Worm (Caenorhabditis elegans) whole organism, L4 larva: ENCODE measurements around the gene F20C5.6.
A peak's percentile ranks its signal among the peaks of the same experiment; 100 is the strongest.

ENCODE experiments used
- F26F4.8 ChIP-seq: fragments of 200-800 bp; sonication (Bioruptor generic); conservative IDR thresholded peaks from 2 replicates; pipeline ENCODE4 v1.3.6; 2022; ENCODE audit warnings: missing genetic modification characterization, missing compliant biosample characterization
- R02D3.7 ChIP-seq: fragments of 150-350 bp; sonication (generic microtip); optimal IDR thresholded peaks from 3 replicates; lab custom pipeline; 2014; ENCODE audit warnings: missing biosample characterization, missing genetic modification characterization
- Y105C5A.15 ChIP-seq: fragments of 200-800 bp; sonication (Bioruptor generic); IDR thresholded peaks from 2 replicates; pipeline ENCODE4 v1.3.6; 2022; ENCODE audit warnings: missing genetic modification characterization, missing compliant biosample characterization
- ZK337.2 ChIP-seq: fragments of 200-800 bp; sonication (Bioruptor generic); IDR thresholded peaks from 2 replicates; pipeline ENCODE4 v1.3.6; 2022; ENCODE audit warnings: missing genetic modification reagents, missing genetic modification characterization, missing compliant biosample characterization
- ceh-20 ChIP-seq: fragments of 200-800 bp; sonication (Bioruptor generic); IDR thresholded peaks from 2 replicates; pipeline ENCODE4 v1.3.6; 2022; ENCODE audit warnings: missing genetic modification reagents, missing genetic modification characterization, missing compliant biosample characterization
- ceh-28 ChIP-seq: fragments of 150-350 bp; optimal IDR thresholded peaks from 2 replicates; lab custom pipeline; 2014; ENCODE audit warnings: missing biosample characterization, missing genetic modification reagents, missing genetic modification characterization
- ceh-44 ChIP-seq: fragments of 200-800 bp; sonication (Bioruptor generic); IDR thresholded peaks from 2 replicates; pipeline ENCODE4 v1.3.6; 2022; ENCODE audit warnings: missing genetic modification reagents, missing genetic modification characterization, missing compliant biosample characterization
- ceh-82 ChIP-seq: sonication (generic microtip); optimal IDR thresholded peaks from 2 replicates; lab custom pipeline; 2017; ENCODE audit warnings: missing biosample characterization, missing genetic modification characterization
- daf-12 ChIP-seq: fragments of 150-350 bp; optimal IDR thresholded peaks from 2 replicates; lab custom pipeline; 2014; ENCODE audit warnings: missing biosample characterization, missing genetic modification reagents, missing genetic modification characterization
- daf-16 ChIP-seq, 3 experiments: sonication (generic microtip); optimal IDR thresholded peaks; 2 replicates each; lab custom pipeline; 2016 to 2017; ENCODE audit warnings: missing genetic modification characterization in 3 of 3, missing genetic modification reagents in 3 of 3, mild to moderate bottlenecking in 2 of 3, missing compliant biosample characterization in 2 of 3, missing biosample characterization in 1 of 3, moderate library complexity in 1 of 3
- daf-8 ChIP-seq: fragments of 200-800 bp; sonication (Bioruptor generic); IDR thresholded peaks from 2 replicates; pipeline ENCODE4 v1.3.6; 2022; ENCODE audit warnings: missing genetic modification characterization, missing compliant biosample characterization
- fkh-10 ChIP-seq: fragments of 150-350 bp; optimal IDR thresholded peaks from 2 replicates; lab custom pipeline; 2014; ENCODE audit warnings: missing biosample characterization, missing genetic modification reagents, missing genetic modification characterization
- hlh-30 ChIP-seq: sonication (generic microtip); optimal IDR thresholded peaks from 2 replicates; lab custom pipeline; 2017; ENCODE audit warnings: antibody characterized with exemption, mild to moderate bottlenecking, missing genetic modification characterization, missing compliant biosample characterization; ENCODE audit not compliant: insufficient read depth
- jun-1 ChIP-seq: fragments of 150-350 bp; optimal IDR thresholded peaks from 2 replicates; lab custom pipeline; 2014; ENCODE audit warnings: missing biosample characterization, missing genetic modification reagents, missing genetic modification characterization
- lim-7 ChIP-seq: fragments of 200-800 bp; sonication (Bioruptor generic); IDR thresholded peaks from 2 replicates; pipeline ENCODE4 v1.3.6; 2022; ENCODE audit warnings: missing genetic modification characterization, missing compliant biosample characterization
- lin-13 ChIP-seq: fragments of 150-350 bp; optimal IDR thresholded peaks from 2 replicates; lab custom pipeline; 2014; ENCODE audit warnings: missing biosample characterization, missing genetic modification reagents, missing genetic modification characterization
- lir-3 ChIP-seq: sonication (generic microtip); optimal IDR thresholded peaks from 2 replicates; lab custom pipeline; 2016; ENCODE audit warnings: mild to moderate bottlenecking, missing genetic modification characterization, missing compliant biosample characterization
- lsy-2 ChIP-seq, 2 experiments: fragments of 150-350 bp in 1 of 2; sonication (generic microtip) in 1 of 2; optimal IDR thresholded peaks; 2 replicates each; lab custom pipeline; 2014 to 2017; ENCODE audit warnings: missing biosample characterization in 2 of 2, missing genetic modification characterization in 2 of 2
- madf-5 ChIP-seq, 2 experiments: fragments of 200-800 bp; sonication (Bioruptor generic); IDR thresholded peaks; 2 replicates each; pipeline ENCODE4 v1.3.6; 2022; ENCODE audit warnings: missing compliant biosample characterization in 2 of 2, missing genetic modification characterization in 2 of 2
- mes-2 ChIP-seq: sonication (generic microtip); optimal IDR thresholded peaks from 2 replicates; lab custom pipeline; 2016; ENCODE audit warnings: missing genotype, mild to moderate bottlenecking, missing genetic modification characterization, missing compliant biosample characterization; ENCODE audit not compliant: poor library complexity, severe bottlenecking
- nhr-25 ChIP-seq: sonication (generic microtip); optimal IDR thresholded peaks from 2 replicates; lab custom pipeline; 2017; ENCODE audit warnings: missing genetic modification characterization, mild to moderate bottlenecking, missing compliant biosample characterization, antibody characterized with exemption, moderate library complexity, borderline replicate concordance; ENCODE audit not compliant: insufficient read depth
- nhr-28 ChIP-seq: fragments of 150-350 bp; optimal IDR thresholded peaks from 2 replicates; lab custom pipeline; 2014; ENCODE audit warnings: missing biosample characterization, missing genetic modification characterization
- nhr-41 ChIP-seq: fragments of 200-800 bp; sonication (Bioruptor generic); IDR thresholded peaks from 2 replicates; pipeline ENCODE4 v1.3.6; 2022; ENCODE audit warnings: missing genetic modification reagents, missing genetic modification characterization, missing compliant biosample characterization
- nhr-6 ChIP-seq: fragments of 150-350 bp; optimal IDR thresholded peaks from 2 replicates; lab custom pipeline; 2014; ENCODE audit warnings: missing biosample characterization, missing genetic modification characterization
- rbr-2 ChIP-seq: sonication (generic microtip); optimal IDR thresholded peaks from 2 replicates; lab custom pipeline; 2016; ENCODE audit warnings: missing genotype, missing genetic modification characterization, missing compliant biosample characterization
- saeg-2 ChIP-seq: fragments of 200-800 bp; sonication (Bioruptor generic); IDR thresholded peaks from 2 replicates; pipeline ENCODE4 v1.3.6; 2022; ENCODE audit warnings: missing genetic modification reagents, missing genetic modification characterization, missing compliant biosample characterization
- sdz-12 ChIP-seq: fragments of 200-800 bp; sonication (Bioruptor generic); optimal IDR thresholded peaks from 2 replicates; lab custom pipeline; 2018; ENCODE audit warnings: mild to moderate bottlenecking, missing genetic modification characterization, missing compliant biosample characterization
- set-16 ChIP-seq: fragments of 200-800 bp; sonication (Bioruptor generic); IDR thresholded peaks from 2 replicates; pipeline ENCODE4 v1.3.6; 2022; ENCODE audit warnings: missing genetic modification reagents, missing genetic modification characterization, missing compliant biosample characterization
- snpc-1.2 ChIP-seq: fragments of 200-800 bp; sonication (Bioruptor generic); IDR thresholded peaks from 2 replicates; pipeline ENCODE4 v1.3.6; 2022; ENCODE audit warnings: missing genetic modification reagents, missing genetic modification characterization, missing compliant biosample characterization
- snpc-4 ChIP-seq: fragments of 150-350 bp; optimal IDR thresholded peaks from 2 replicates; lab custom pipeline; 2014; ENCODE audit warnings: missing biosample characterization, missing genetic modification characterization
- unc-62 ChIP-seq, 3 experiments: fragments of 150-350 bp in 1 of 3; sonication (generic microtip); optimal IDR thresholded peaks in 2 of 3; peaks in 1 of 3; 1 replicate in 1 of 3; 2 replicates in 2 of 3; lab custom pipeline; 2014 to 2017; ENCODE audit warnings: missing biosample characterization in 3 of 3, missing genetic modification characterization in 3 of 3, missing genetic modification reagents in 3 of 3, missing genotype in 1 of 3
- ztf-11 ChIP-seq: fragments of 150-350 bp; optimal IDR thresholded peaks from 2 replicates; lab custom pipeline; 2014; ENCODE audit warnings: missing biosample characterization, missing genetic modification characterization

Gene F20C5.6

DNA sequence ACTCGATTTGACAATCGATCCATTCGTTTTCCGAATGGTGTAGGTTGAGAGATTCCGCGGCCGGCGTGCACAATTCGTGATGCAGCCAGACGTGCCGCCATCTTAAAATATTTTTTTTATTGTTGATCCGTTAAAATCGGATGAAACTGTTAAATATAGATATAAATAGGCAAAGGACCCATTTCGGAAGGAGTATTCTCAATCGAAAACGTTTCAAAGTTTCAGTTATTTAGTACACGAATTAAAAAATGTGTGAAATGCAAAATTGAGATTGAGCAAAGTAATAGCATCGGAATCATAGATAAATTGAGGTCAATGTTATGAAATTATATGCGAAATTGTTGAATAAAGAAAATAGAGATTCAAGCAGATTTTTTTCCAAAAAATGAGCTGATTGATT lies 33.1 kb downstream of the F20C5.6 start, which contains the start of gene mrps-33:
mrps-33 (minus strand) TSS at position 101 of the 400 bp plus-strand sequence.
- TF ChIP-seq nhr-6 (tag; lab: Kevin White, UChicago) (no peak), mes-2 (no peak), saeg-2 (GFP tag; lab: Robert Waterston, UW) (no peak), lsy-2 (tag; optimal IDR thresholded peaks at IDR 0.05; lab: Kevin White, UChicago) (no peak), ztf-11 (no peak), ceh-20 (GFP tag; lab: Robert Waterston, UW) (no peak), ceh-82 (tag; lab: Kevin White, UChicago) (no peak), fkh-10 (GFP tag; lab: Kevin White, UChicago) (no peak), nhr-25 (tag; lab: Kevin White, UChicago) (no peak), lin-13 (GFP tag; lab: Kevin White, UChicago) (no peak), ceh-44 (GFP tag; lab: Robert Waterston, UW) (no peak), R02D3.7 (no peak)

DNA sequence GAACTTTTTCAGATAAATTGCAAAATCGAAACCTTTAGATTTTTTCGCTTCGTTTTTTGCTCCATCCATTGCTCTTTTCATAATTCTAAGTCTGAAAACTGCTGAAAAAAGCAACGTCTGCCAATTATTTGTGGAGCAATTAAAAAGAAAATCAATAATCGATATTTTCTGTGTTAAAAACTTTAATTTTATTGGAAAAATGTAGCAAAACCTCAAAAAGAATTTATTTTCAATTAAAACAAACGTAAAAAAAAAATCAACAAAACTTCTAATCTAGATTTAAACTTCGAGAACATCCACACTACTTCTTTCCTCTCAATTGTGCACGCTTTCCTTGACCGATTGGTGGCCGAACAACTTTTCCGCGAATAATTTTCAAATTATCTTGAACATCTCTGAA lies 33.7 kb downstream of the F20C5.6 start, which contains the start of gene F21D5.5:
F21D5.5 (minus strand) TSS at position 101 of the 400 bp plus-strand sequence.
- TF ChIP-seq ceh-28 (tag; lab: Kevin White, UChicago) (peak; percentile 24), daf-12 (tag; lab: Kevin White, UChicago) (no peak), unc-62 (GFP tag; optimal IDR thresholded peaks at IDR 0.05 in 1 of 2; lab: Kevin White, UChicago) (no peak), unc-62 (tag; optimal IDR thresholded peaks at IDR 0.05; lab: Kevin White, UChicago) (no peak), jun-1 (tag; lab: Kevin White, UChicago) (no peak), sdz-12 (GFP tag; lab: Kevin White, UChicago) (no peak)

DNA sequence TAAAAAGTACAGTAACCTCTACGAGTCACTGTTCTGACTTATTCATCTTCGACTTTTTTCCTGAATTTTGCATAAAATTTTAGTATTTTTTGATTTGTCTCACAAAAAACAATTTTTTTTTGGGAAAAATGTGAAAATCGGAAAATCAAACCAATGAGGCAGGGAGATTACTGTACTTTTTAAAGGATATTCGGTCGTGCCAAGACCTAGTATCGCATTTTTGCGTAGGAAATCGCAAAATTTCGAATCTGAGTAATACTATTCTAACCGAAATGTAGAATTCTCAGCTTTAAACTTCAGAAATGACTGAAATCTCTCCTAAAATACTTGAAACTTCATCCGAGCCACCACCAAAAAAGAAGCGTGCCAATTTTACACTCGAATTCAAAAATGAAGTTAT lies 35.2 kb downstream of the F20C5.6 start, which contains the start of gene F21D5.4:
F21D5.4 (plus strand) TSS at position 301 of the 400 bp plus-strand sequence.
- no peak for TF ChIP-seq sdz-12 (GFP tag; lab: Kevin White, UChicago)

DNA sequence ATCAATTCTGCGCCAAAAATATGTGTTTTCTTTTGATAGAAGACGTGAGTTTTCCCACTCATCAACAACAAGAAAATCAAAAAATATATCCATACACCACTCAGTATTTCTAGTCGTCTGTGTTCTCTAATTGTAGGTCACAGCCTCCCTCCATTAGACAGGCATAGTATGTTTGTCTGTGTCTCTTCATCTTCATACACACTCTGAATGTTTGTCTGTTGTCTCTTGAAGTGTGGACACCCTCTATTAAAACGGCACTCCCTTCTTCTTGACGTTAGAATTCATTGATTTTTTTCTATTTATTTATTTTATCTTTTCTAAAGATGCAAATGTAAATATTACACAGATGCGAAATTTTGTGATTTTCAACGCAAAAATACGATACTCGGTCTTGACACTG lies 35.7 kb downstream of the F20C5.6 start:
- TF ChIP-seq mes-2 (peak; percentile 27), madf-5 (GFP tag; IDR thresholded peaks at IDR 0.05; lab: Robert Waterston, UW) (no peak), daf-8 (GFP tag; lab: Robert Waterston, UW) (no peak), ceh-20 (GFP tag; lab: Robert Waterston, UW) (no peak), set-16 (GFP tag; lab: Robert Waterston, UW) (no peak), snpc-1.2 (GFP tag; lab: Robert Waterston, UW) (no peak), daf-16 (GFP tag; optimal IDR thresholded peaks at IDR 0.05; lab: Kevin White, UChicago) (no peak), daf-16 (tag; optimal IDR thresholded peaks at IDR 0.05; lab: Kevin White, UChicago) (no peak), snpc-4 (tag; lab: Kevin White, UChicago) (no peak), ZK337.2 (GFP tag; lab: Robert Waterston, UW) (no peak), lir-3 (tag; lab: Kevin White, UChicago) (no peak), lim-7 (GFP tag; lab: Robert Waterston, UW) (no peak), unc-62 (GFP tag; optimal IDR thresholded peaks at IDR 0.05 in 1 of 2; lab: Kevin White, UChicago) (no peak), unc-62 (tag; optimal IDR thresholded peaks at IDR 0.05; lab: Kevin White, UChicago) (no peak), nhr-41 (GFP tag; lab: Robert Waterston, UW) (no peak), saeg-2 (GFP tag; lab: Robert Waterston, UW) (no peak), Y105C5A.15 (GFP tag; lab: Robert Waterston, UW) (no peak), F26F4.8 (GFP tag; lab: Robert Waterston, UW) (no peak), nhr-28 (tag; lab: Kevin White, UChicago) (peak; percentile 5), sdz-12 (GFP tag; lab: Kevin White, UChicago) (no peak), lsy-2 (tag; optimal IDR thresholded peaks at IDR 0.05; lab: Kevin White, UChicago) (peak in 1 of 2 experiments; percentile 32), rbr-2 (tag; lab: Kevin White, UChicago) (no peak), hlh-30 (peak; percentile 10)
